Fruit fly (Drosophila melanogaster): Measurements from ENCODE around the gene ApepP.
A peak's percentile ranks its signal among the peaks of the same experiment; 100 is the strongest.

Gene ApepP

DNA sequence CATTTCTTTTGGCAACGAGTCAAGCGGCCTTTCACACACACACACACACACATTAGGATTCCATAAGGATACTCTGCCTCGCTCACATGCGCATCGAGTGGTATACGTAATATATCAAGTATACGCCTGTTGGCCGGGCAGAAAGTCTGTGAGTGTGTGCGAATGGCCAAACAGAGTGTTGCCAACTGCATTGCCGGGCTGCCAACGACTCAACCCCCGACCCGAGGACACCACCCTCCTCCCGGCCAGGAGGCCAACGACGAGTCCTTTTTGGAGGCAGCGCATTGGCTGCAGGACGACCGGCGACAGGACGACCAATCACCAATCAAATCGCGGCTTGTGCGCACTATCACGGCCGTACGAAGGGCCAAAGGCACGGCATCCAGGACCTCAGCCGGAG lies 32.5 kb downstream of the ApepP start:
- TF ChIP-seq HLH106 (tag; optimal IDR thresholded peaks at IDR 0.05), result no peak
- TF ChIP-seq dl (GFP tag; optimal IDR thresholded peaks at IDR 0.05; ENCODE audit: insufficient read depth in 1 of 2, partially characterized antibody in 2 of 2), result no peak
- TF ChIP-seq jim (GFP tag; optimal IDR thresholded peaks at IDR 0.05), result no peak
- no peak for TF ChIP-seq Dfd (GFP tag; optimal IDR thresholded peaks at IDR 0.05)
- TF ChIP-seq CrebA (GFP tag; optimal IDR thresholded peaks at IDR 0.05; ENCODE audit: borderline replicate concordance), result no peak
- TF ChIP-seq OdsH (GFP tag; optimal IDR thresholded peaks at IDR 0.05), result no peak

DNA sequence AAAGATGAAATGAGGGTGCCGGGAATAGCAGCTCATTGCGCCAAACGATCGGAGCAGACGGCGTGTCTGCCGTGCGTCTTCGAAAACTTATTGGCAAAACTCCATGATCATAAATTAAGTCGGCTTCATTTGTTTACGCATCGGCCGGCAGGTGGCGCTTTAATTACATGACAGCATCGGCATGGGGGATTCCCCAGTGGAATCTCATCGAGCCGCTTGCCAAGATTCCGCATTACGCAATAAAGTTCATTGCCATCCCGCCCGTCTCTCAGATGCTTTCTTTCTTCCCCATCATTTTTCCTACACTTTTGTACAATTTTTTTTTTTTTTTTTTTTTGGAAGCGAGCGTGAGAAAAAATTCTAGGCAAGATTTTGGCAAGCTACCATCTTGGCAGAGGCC lies 33.7 kb downstream of the ApepP start:
- TF ChIP-seq Myc (optimal IDR thresholded peaks at IDR 0.05) (no peak), Hr78 (GFP tag; optimal IDR thresholded peaks at IDR 0.05) (no peak), Rel (GFP tag; optimal IDR thresholded peaks at IDR 0.05) (no peak), Rel (tag; optimal IDR thresholded peaks at IDR 0.05) (peak; percentile 57), N (GFP tag; optimal IDR thresholded peaks at IDR 0.05) (no peak)

DNA sequence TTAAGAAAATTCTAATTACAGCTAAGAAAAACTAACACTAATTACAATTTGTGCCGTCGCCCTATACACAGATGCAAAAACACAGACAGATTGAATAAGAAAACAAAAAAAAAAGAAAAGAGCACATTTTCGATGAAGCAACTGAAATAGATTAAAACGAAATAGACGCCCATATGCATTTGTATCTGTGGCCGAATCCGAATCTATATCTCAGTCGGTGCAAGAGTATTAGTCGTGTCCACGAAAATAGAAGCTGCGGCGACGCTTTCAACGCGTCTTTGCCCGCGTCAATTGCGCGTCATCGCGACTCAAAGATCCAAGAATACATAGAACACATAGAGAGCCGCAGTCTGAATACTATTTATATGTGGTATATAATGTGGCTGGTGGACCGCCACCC lies 35.3 kb downstream of the ApepP start:
- TF ChIP-seq Abd-B (GFP tag; optimal IDR thresholded peaks at IDR 0.05), result no peak
- no peak for TF ChIP-seq psq (GFP tag; optimal IDR thresholded peaks at IDR 0.05)
- TF ChIP-seq Hr78 (GFP tag; optimal IDR thresholded peaks at IDR 0.05), result no peak
- TF ChIP-seq brk (GFP tag; optimal IDR thresholded peaks at IDR 0.05), result no peak
- TF ChIP-seq br (GFP tag; optimal IDR thresholded peaks at IDR 0.05), result no peak
- TF ChIP-seq OdsH (GFP tag; optimal IDR thresholded peaks at IDR 0.05), result no peak
- TF ChIP-seq woc (GFP tag; optimal IDR thresholded peaks at IDR 0.05), result no peak
- TF ChIP-seq Jra (GFP tag; optimal IDR thresholded peaks at IDR 0.05), result no peak
- TF ChIP-seq ey (GFP tag; optimal IDR thresholded peaks at IDR 0.05), result no peak
- no peak for TF ChIP-seq sage (GFP tag; optimal IDR thresholded peaks at IDR 0.05)
- TF ChIP-seq pan (optimal IDR thresholded peaks at IDR 0.05), result no peak

DNA sequence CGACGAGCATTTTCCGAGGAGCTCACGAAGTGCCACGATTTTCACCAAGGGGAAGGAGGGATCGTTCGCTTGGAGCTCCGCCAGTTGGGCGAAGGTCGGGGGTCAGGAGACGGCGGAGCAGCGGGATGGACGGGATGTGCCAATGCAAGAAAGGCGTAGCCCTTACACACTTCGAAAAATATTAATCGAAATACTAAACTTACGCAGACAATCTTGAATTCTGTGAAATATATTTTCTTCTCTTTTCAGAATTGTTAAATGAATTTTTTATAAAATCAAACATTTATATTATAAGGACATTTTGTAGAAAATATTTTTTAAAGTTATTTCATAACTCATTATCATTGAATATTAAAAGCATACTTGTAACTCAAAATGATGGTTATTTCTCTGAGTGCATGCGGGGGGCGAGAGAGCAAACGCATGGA lies 41.3 kb downstream of the ApepP start:
- no peak for TF ChIP-seq usp (GFP tag; optimal IDR thresholded peaks at IDR 0.05)
- no peak for TF ChIP-seq fru (GFP tag; optimal IDR thresholded peaks at IDR 0.05)
- no peak for TF ChIP-seq Hr83 (GFP tag; optimal IDR thresholded peaks at IDR 0.05; ENCODE audit: poor library complexity, severe bottlenecking)
- TF ChIP-seq N (GFP tag; optimal IDR thresholded peaks at IDR 0.05), result no peak
- no peak for TF ChIP-seq sage (GFP tag; optimal IDR thresholded peaks at IDR 0.05)
- no peak for TF ChIP-seq CG9705 (GFP tag; optimal IDR thresholded peaks at IDR 0.05)

DNA sequence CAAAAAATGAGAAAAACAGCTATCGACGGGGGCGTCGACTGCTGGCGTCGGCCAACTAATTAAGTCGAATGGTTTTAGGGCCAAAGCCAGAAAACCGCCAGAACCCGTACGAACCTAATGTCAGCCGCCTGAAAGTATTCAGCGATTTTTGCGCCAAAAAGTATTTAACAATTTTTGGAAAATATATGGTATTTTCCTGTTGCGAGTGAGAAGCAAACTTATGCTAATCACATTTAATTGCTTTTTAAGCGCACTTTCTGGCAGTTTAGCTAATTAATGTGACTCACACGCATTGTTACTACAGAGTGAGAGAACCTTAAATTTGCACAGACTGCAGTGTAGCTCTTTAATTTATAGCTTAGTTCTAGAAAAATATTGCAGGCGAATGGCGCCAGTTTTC lies 47.7 kb downstream of the ApepP start:
- TF ChIP-seq Rel (GFP tag; optimal IDR thresholded peaks at IDR 0.05), result no peak
- TF ChIP-seq Rel (tag; optimal IDR thresholded peaks at IDR 0.05), result peak; percentile 76
- peak; percentile 65 for TF ChIP-seq Myc (optimal IDR thresholded peaks at IDR 0.05)
- no peak for TF ChIP-seq foxo (GFP tag; optimal IDR thresholded peaks at IDR 0.05)

DNA sequence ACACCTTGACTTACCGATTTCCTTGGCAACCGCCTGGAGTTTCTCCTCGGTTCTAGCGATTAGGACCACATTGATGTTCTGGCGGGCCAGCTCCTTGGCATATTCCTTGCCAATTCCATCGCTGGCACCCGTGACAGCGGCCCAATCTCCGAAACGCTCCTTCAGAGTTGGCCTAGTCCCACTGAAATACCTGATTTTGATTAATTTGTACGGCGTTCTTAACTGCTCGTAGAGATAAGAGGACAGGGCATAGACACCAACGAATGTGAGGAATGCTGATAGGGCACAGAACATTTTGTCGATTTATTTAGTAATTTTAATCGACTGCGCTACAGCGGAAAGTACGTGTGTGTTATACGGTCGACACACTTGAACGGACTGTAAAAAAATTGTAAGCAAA lies 49.1 kb downstream of the ApepP start, which contains the start of gene CG6012:
TSS of gene CG6012 (minus strand) at position 364 of the 400 bp plus-strand sequence.
- no peak for TF ChIP-seq sage (GFP tag; optimal IDR thresholded peaks at IDR 0.05)
- no peak for TF ChIP-seq tai (GFP tag; optimal IDR thresholded peaks at IDR 0.05)
- no peak for TF ChIP-seq pan (optimal IDR thresholded peaks at IDR 0.05)
- TF ChIP-seq jim (GFP tag; optimal IDR thresholded peaks at IDR 0.05), result no peak
- TF ChIP-seq foxo (GFP tag; optimal IDR thresholded peaks at IDR 0.05), result no peak
- no peak for TF ChIP-seq Hr83 (GFP tag; optimal IDR thresholded peaks at IDR 0.05; ENCODE audit: poor library complexity, severe bottlenecking)
- TF ChIP-seq Jra (GFP tag; optimal IDR thresholded peaks at IDR 0.05), result no peak
- TF ChIP-seq Hr78 (GFP tag; optimal IDR thresholded peaks at IDR 0.05), result no peak
- TF ChIP-seq usp (GFP tag; optimal IDR thresholded peaks at IDR 0.05), result no peak
- no peak for TF ChIP-seq GATAd (GFP tag; optimal IDR thresholded peaks at IDR 0.05)
- no peak for TF ChIP-seq CrebA (GFP tag; optimal IDR thresholded peaks at IDR 0.05; ENCODE audit: borderline replicate concordance)
- no peak for TF ChIP-seq Hnf4 (GFP tag; optimal IDR thresholded peaks at IDR 0.05)
- no peak for TF ChIP-seq rgr (GFP tag; optimal IDR thresholded peaks at IDR 0.05)
- no peak for TF ChIP-seq sv (GFP tag; optimal IDR thresholded peaks at IDR 0.05)
- TF ChIP-seq ey (GFP tag; optimal IDR thresholded peaks at IDR 0.05), result no peak
- no peak for TF ChIP-seq brk (GFP tag; optimal IDR thresholded peaks at IDR 0.05)
- no peak for TF ChIP-seq CG32264 (GFP tag; optimal IDR thresholded peaks at IDR 0.05)
